Fruit fly (Drosophila melanogaster) whole organism, embryonic: Measurements from ENCODE around the gene CG3862.

Experiments used
- Atf3 ChIP-seq: fragments of 200-800 bp; sonication (Bioruptor generic); optimal IDR thresholded peaks from 3 replicates; lab custom pipeline; 2016; ENCODE audit warnings: missing biosample characterization, missing genetic modification characterization
- B-H1 ChIP-seq: fragments of 200-800 bp; sonication (Bioruptor generic); IDR thresholded peaks from 3 replicates; pipeline ENCODE4 v1.3.6; 2022; ENCODE audit warnings: missing biosample characterization, missing genetic modification characterization
- CG10366 ChIP-seq: fragments of 200-800 bp; sonication (Bioruptor generic); IDR thresholded peaks from 2 replicates; pipeline ENCODE4 v1.3.6; 2022; ENCODE audit warnings: missing biosample characterization, missing genetic modification characterization
- CG10543 ChIP-seq: fragments of 200-800 bp; sonication (Bioruptor generic); optimal IDR thresholded peaks from 3 replicates; lab custom pipeline; 2017; ENCODE audit warnings: missing biosample characterization, mild to moderate bottlenecking, missing genetic modification characterization, moderate library complexity
- CG11560 ChIP-seq: fragments of 200-800 bp; sonication (Bioruptor generic); IDR thresholded peaks from 3 replicates; pipeline ENCODE4 v1.3.6; 2022; ENCODE audit warnings: missing biosample characterization, missing genetic modification characterization
- CG12769 ChIP-seq: fragments of 200-800 bp; sonication (Bioruptor generic); optimal IDR thresholded peaks from 2 replicates; lab custom pipeline; 2019; ENCODE audit warnings: missing biosample characterization, mild to moderate bottlenecking, missing genetic modification characterization, moderate library complexity
- CG13296 ChIP-seq: fragments of 200-800 bp; sonication (Bioruptor generic); optimal IDR thresholded peaks from 3 replicates; lab custom pipeline; 2018; ENCODE audit warnings: missing biosample characterization, mild to moderate bottlenecking, missing genetic modification characterization
- CG13624 ChIP-seq: fragments of 200-800 bp; sonication (Bioruptor generic); optimal IDR thresholded peaks from 2 replicates; lab custom pipeline; 2016; ENCODE audit warnings: missing biosample characterization, missing genetic modification characterization
- CG16863 ChIP-seq: fragments of 200-800 bp; sonication (Bioruptor generic); optimal IDR thresholded peaks from 3 replicates; lab custom pipeline; 2016; ENCODE audit warnings: missing biosample characterization, missing genetic modification characterization
- CG17802 ChIP-seq: fragments of 200-800 bp; sonication (Bioruptor generic); optimal IDR thresholded peaks from 2 replicates; lab custom pipeline; 2018; ENCODE audit warnings: missing biosample characterization, mild to moderate bottlenecking, missing genetic modification characterization, moderate library complexity
- CG1832 ChIP-seq: fragments of 200-800 bp; sonication (Bioruptor generic); optimal IDR thresholded peaks from 2 replicates; lab custom pipeline; 2017; ENCODE audit warnings: missing biosample characterization, mild to moderate bottlenecking, missing genetic modification characterization, inconsistent platforms
- CG32767 ChIP-seq: fragments of 200-800 bp; sonication (Bioruptor generic); IDR thresholded peaks from 2 replicates; pipeline ENCODE4 v1.3.6; 2022; ENCODE audit warnings: missing biosample characterization, missing genetic modification characterization
- CG3281 ChIP-seq: fragments of 200-800 bp; sonication (Bioruptor generic); optimal IDR thresholded peaks from 3 replicates; lab custom pipeline; 2017; ENCODE audit warnings: missing biosample characterization, mild to moderate bottlenecking, missing genetic modification characterization
- CG34422 ChIP-seq: fragments of 200-800 bp; sonication (Bioruptor generic); IDR thresholded peaks from 3 replicates; pipeline ENCODE4 v1.3.6; 2022; ENCODE audit warnings: missing biosample characterization, missing genetic modification characterization
- CG3847 ChIP-seq: fragments of 200-800 bp; sonication (Bioruptor generic); IDR thresholded peaks from 2 replicates; pipeline ENCODE4 v1.3.6; 2022; ENCODE audit warnings: missing biosample characterization, missing genetic modification characterization
- CG4730 ChIP-seq: fragments of 200-800 bp; sonication (Bioruptor generic); IDR thresholded peaks from 2 replicates; pipeline ENCODE4 v1.3.6; 2022; ENCODE audit warnings: missing biosample characterization, missing genetic modification characterization
- CG6272 ChIP-seq: fragments of 200-800 bp; sonication (Bioruptor generic); IDR thresholded peaks from 2 replicates; pipeline ENCODE4 v1.3.6; 2022; ENCODE audit warnings: missing biosample characterization, missing genetic modification characterization
- CG7786 ChIP-seq: fragments of 200-800 bp; sonication (Bioruptor generic); optimal IDR thresholded peaks from 2 replicates; lab custom pipeline; 2016; ENCODE audit warnings: missing biosample characterization, missing genetic modification characterization
- CG7963 ChIP-seq: fragments of 200-800 bp; sonication (Bioruptor generic); IDR thresholded peaks from 3 replicates; pipeline ENCODE4 v1.3.6; 2022; ENCODE audit warnings: missing biosample characterization, missing genetic modification characterization; ENCODE audit not compliant: partially characterized antibody
- CG8089 ChIP-seq: fragments of 200-800 bp; sonication (Bioruptor generic); optimal IDR thresholded peaks from 3 replicates; lab custom pipeline; 2016; ENCODE audit warnings: missing biosample characterization, missing genetic modification characterization
- CG9876 ChIP-seq: fragments of 200-800 bp; sonication (Bioruptor generic); optimal IDR thresholded peaks from 2 replicates; lab custom pipeline; 2016; ENCODE audit warnings: missing biosample characterization, missing genetic modification characterization
- Camta ChIP-seq: fragments of 200-800 bp; sonication (Bioruptor generic); optimal IDR thresholded peaks from 2 replicates; lab custom pipeline; 2016; ENCODE audit warnings: missing biosample characterization, missing genetic modification characterization
- Dbx ChIP-seq: fragments of 200-800 bp; sonication (Bioruptor generic); IDR thresholded peaks from 3 replicates; pipeline ENCODE4 v1.3.6; 2022; ENCODE audit warnings: missing biosample characterization, missing genetic modification characterization
- Gug ChIP-seq: fragments of 200-800 bp; sonication (Bioruptor generic); IDR thresholded peaks from 4 replicates; pipeline ENCODE4 v1.3.6; 2022; ENCODE audit warnings: missing biosample characterization, missing genetic modification characterization
- Hey ChIP-seq: fragments of 200-800 bp; sonication (Bioruptor generic); optimal IDR thresholded peaks from 3 replicates; lab custom pipeline; 2018; ENCODE audit warnings: missing biosample characterization, mild to moderate bottlenecking, missing genetic modification characterization
- HmgD ChIP-seq: fragments of 200-800 bp; sonication (Bioruptor generic); optimal IDR thresholded peaks from 3 replicates; lab custom pipeline; 2016; ENCODE audit warnings: missing biosample characterization, missing genetic modification characterization
- Lim3 ChIP-seq: fragments of 200-800 bp; sonication (Bioruptor generic); IDR thresholded peaks from 2 replicates; pipeline ENCODE4 v1.3.6; 2022; ENCODE audit warnings: missing biosample characterization, missing genetic modification characterization
- Mad ChIP-seq: fragments of 200-800 bp; sonication (Bioruptor generic); optimal IDR thresholded peaks from 2 replicates; lab custom pipeline; 2016; ENCODE audit warnings: missing biosample characterization, missing genetic modification characterization
- Nf-YC ChIP-seq: fragments of 200-800 bp; optimal IDR thresholded peaks from 3 replicates; lab custom pipeline; 2019; ENCODE audit warnings: missing biosample characterization, mild to moderate bottlenecking, missing genetic modification characterization, moderate library complexity
- Oli ChIP-seq: fragments of 200-800 bp; sonication (Bioruptor generic); optimal IDR thresholded peaks from 2 replicates; lab custom pipeline; 2018; ENCODE audit warnings: missing biosample characterization, mild to moderate bottlenecking, missing genetic modification characterization, moderate library complexity
- Opbp ChIP-seq: fragments of 200-800 bp; sonication (Bioruptor generic); IDR thresholded peaks from 3 replicates; pipeline ENCODE4 v1.3.6; 2022; ENCODE audit warnings: missing biosample characterization, missing genetic modification characterization; ENCODE audit not compliant: partially characterized antibody
- Pdp1 ChIP-seq, 2 experiments: fragments of 200-800 bp; sonication (Bioruptor generic); optimal IDR thresholded peaks; 3 replicates each; lab custom pipeline; 2016; ENCODE audit warnings: missing biosample characterization in 2 of 2, missing genetic modification characterization in 2 of 2, mild to moderate bottlenecking in 1 of 2, moderate library complexity in 1 of 2
- Side ChIP-seq: fragments of 200-800 bp; sonication (Bioruptor generic); optimal IDR thresholded peaks from 2 replicates; lab custom pipeline; 2016; ENCODE audit warnings: missing biosample characterization, missing genetic modification characterization
- Sry-β ChIP-seq: fragments of 200-800 bp; sonication (Bioruptor generic); optimal IDR thresholded peaks from 2 replicates; lab custom pipeline; 2018; ENCODE audit warnings: missing biosample characterization, mild to moderate bottlenecking, missing genetic modification characterization, moderate library complexity
- Usf ChIP-seq: fragments of 200-800 bp; sonication (Bioruptor generic); optimal IDR thresholded peaks from 2 replicates; lab custom pipeline; 2017; ENCODE audit warnings: missing genotype, missing biosample characterization, missing genetic modification characterization
- Vsx1 ChIP-seq: fragments of 200-800 bp; sonication (Bioruptor generic); optimal IDR thresholded peaks from 2 replicates; lab custom pipeline; 2017; ENCODE audit warnings: missing biosample characterization, mild to moderate bottlenecking, missing genetic modification characterization, missing genetic modification reagents
- cas ChIP-seq: fragments of 200-800 bp; sonication (Bioruptor generic); IDR thresholded peaks from 2 replicates; pipeline ENCODE4 v1.3.6; 2022; ENCODE audit warnings: missing biosample characterization, missing genetic modification characterization
- caup ChIP-seq: fragments of 200-800 bp; sonication (Bioruptor generic); optimal IDR thresholded peaks from 3 replicates; lab custom pipeline; 2017; ENCODE audit warnings: missing biosample characterization, mild to moderate bottlenecking, missing genetic modification characterization, moderate library complexity; ENCODE audit not compliant: severe bottlenecking
- corto ChIP-seq: fragments of 200-800 bp; sonication (Bioruptor generic); optimal IDR thresholded peaks from 2 replicates; lab custom pipeline; 2016; ENCODE audit warnings: missing biosample characterization, mild to moderate bottlenecking, missing genetic modification characterization, moderate library complexity
- dati ChIP-seq: fragments of 200-800 bp; sonication (Bioruptor generic); IDR thresholded peaks from 2 replicates; pipeline ENCODE4 v1.3.6; 2022; ENCODE audit warnings: missing biosample characterization, missing genetic modification characterization
- grau ChIP-seq: fragments of 200-800 bp; optimal IDR thresholded peaks from 3 replicates; lab custom pipeline; 2019; ENCODE audit warnings: missing biosample characterization, mild to moderate bottlenecking, missing genetic modification characterization, moderate library complexity
- ham ChIP-seq: fragments of 200-800 bp; sonication (Bioruptor generic); IDR thresholded peaks from 2 replicates; pipeline ENCODE4 v1.3.6; 2022; ENCODE audit warnings: missing biosample characterization, missing genetic modification characterization
- hkb ChIP-seq, 2 experiments: fragments of 200-800 bp in 1 of 2; fragments of >200 bp in 1 of 2; sonication (Bioruptor generic) in 1 of 2; IDR thresholded peaks in 1 of 2; optimal IDR thresholded peaks in 1 of 2; 2 replicates each; pipeline versions ENCODE4 v1.3.6 to Lab custom; 2017 to 2022; ENCODE audit warnings: missing biosample characterization in 1 of 2, missing genetic modification characterization in 1 of 2
- insv ChIP-seq, 2 experiments: fragments of 200-800 bp; sonication (Bioruptor generic); optimal IDR thresholded peaks; 3 replicates each; lab custom pipeline; 2016 to 2018; ENCODE audit warnings: missing biosample characterization in 2 of 2, missing genetic modification characterization in 2 of 2
- inv ChIP-seq: fragments of 200-800 bp; sonication (Bioruptor generic); IDR thresholded peaks from 2 replicates; pipeline ENCODE4 v1.3.6; 2022; ENCODE audit warnings: missing biosample characterization, missing genetic modification characterization; ENCODE audit not compliant: partially characterized antibody
- jumu ChIP-seq: fragments of 200-800 bp; sonication (Bioruptor generic); optimal IDR thresholded peaks from 3 replicates; lab custom pipeline; 2016; ENCODE audit warnings: missing biosample characterization, missing genetic modification characterization
- sc ChIP-seq, 3 experiments: fragments of >200 bp in 2 of 3; fragments of 200-800 bp in 1 of 3; sonication (Bioruptor generic) in 1 of 3; optimal IDR thresholded peaks; 2 replicates in 2 of 3; 3 replicates in 1 of 3; lab custom pipeline; 2017; ENCODE audit warnings: mild to moderate bottlenecking in 1 of 3, missing biosample characterization in 1 of 3, missing genetic modification characterization in 1 of 3, missing genetic modification reagents in 1 of 3
- slbo ChIP-seq: fragments of 200-800 bp; sonication (Bioruptor generic); IDR thresholded peaks from 2 replicates; pipeline ENCODE4 v1.3.6; 2022; ENCODE audit warnings: missing biosample characterization, missing genetic modification characterization
- ssp ChIP-seq: fragments of 200-800 bp; sonication (Bioruptor generic); IDR thresholded peaks from 2 replicates; pipeline ENCODE4 v1.3.6; 2022; ENCODE audit warnings: missing biosample characterization, missing genetic modification characterization
- tll ChIP-seq, 2 experiments: fragments of 200-800 bp in 1 of 2; fragments of >200 bp in 1 of 2; sonication (Bioruptor generic) in 1 of 2; optimal IDR thresholded peaks; 2 replicates each; lab custom pipeline; 2017 to 2019; ENCODE audit warnings: missing biosample characterization in 2 of 2, missing genetic modification characterization in 2 of 2, mild to moderate bottlenecking in 1 of 2, moderate library complexity in 1 of 2

Gene CG3862

DNA sequence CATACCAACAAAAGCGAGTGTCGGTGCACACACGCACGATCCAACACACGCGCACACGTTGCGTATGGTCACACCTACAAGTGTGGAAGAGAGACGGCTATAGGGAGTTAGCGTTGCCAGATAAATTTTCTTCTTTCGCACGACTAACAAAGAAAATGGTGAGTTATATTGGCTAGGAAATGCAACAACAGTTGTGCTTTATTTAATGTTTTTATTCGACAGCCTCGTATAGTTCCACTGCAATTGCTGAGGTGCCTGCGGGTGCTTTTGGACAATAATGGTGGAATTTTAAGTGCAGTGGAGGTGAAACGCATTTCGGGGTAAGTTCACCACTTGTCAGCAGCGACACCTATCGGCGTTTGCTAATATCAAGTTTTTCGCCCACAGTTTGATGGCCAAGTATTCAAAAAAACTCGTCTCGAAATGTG is 45.8 kb upstream of the CG3862 start (continued):
- no peak for TF ChIP-seq CG17802 (tag; lab: Kevin White, UChicago)
- no peak for TF ChIP-seq insv (GFP tag; optimal IDR thresholded peaks at IDR 0.05; lab: Kevin White, UChicago)
- peak; percentile 0 for TF ChIP-seq CG10543 (GFP tag; lab: Kevin White, UChicago)
- 0 out of 3 replicates have a peak, but pooled peaks have one; percentile 17 for TF ChIP-seq CG7963 (GFP tag; lab: Robert Waterston, UW)
- peak; percentile 38 for TF ChIP-seq CG1832 (GFP tag; lab: Kevin White, UChicago)
- TF ChIP-seq CG13624, result peak; percentile 4
- TF ChIP-seq tll (GFP tag; optimal IDR thresholded peaks at IDR 0.05; lab: Kevin White, UChicago), result no peak
- TF ChIP-seq CG9876 (GFP tag; lab: Kevin White, UChicago), result no peak
- TF ChIP-seq Camta, result no peak
- peak; percentile 51 for TF ChIP-seq HmgD (GFP tag; lab: Kevin White, UChicago)
- peak; percentile 73 for TF ChIP-seq CG3847 (GFP tag; lab: Robert Waterston, UW)
- peak; percentile 7 for TF ChIP-seq grau
- TF ChIP-seq cas (GFP tag; lab: Robert Waterston, UW), result no peak
- no peak for TF ChIP-seq Usf (GFP tag; lab: Kevin White, UChicago)
- TF ChIP-seq Lim3 (GFP tag; lab: Robert Waterston, UW), result no peak
- no peak for TF ChIP-seq CG8089 (GFP tag; lab: Kevin White, UChicago)
- TF ChIP-seq slbo (GFP tag; lab: Robert Waterston, UW), result no peak
- no peak for TF ChIP-seq dati (GFP tag; lab: Robert Waterston, UW)
- TF ChIP-seq CG10366 (GFP tag; lab: Robert Waterston, UW), result no peak
- TF ChIP-seq Pdp1 (GFP tag; optimal IDR thresholded peaks at IDR 0.05; lab: Kevin White, UChicago), result peak in 1 of 2 experiments; percentile 7
- TF ChIP-seq CG34422 (GFP tag; lab: Robert Waterston, UW), result peak; percentile 50; the same call in 1 of the 3 replicates
- TF ChIP-seq CG3281 (GFP tag; lab: Kevin White, UChicago), result peak; percentile 17
- peak; percentile 12 for TF ChIP-seq Nf-YC (tag; lab: Kevin White, UChicago)
- TF ChIP-seq Oli (tag; lab: Kevin White, UChicago), result no peak
- TF ChIP-seq Sry-β (GFP tag; lab: Kevin White, UChicago), result peak; percentile 10
- TF ChIP-seq Hey (tag; lab: Kevin White, UChicago), result no peak
- no peak for TF ChIP-seq Side (GFP tag; lab: Kevin White, UChicago)
- TF ChIP-seq corto, result no peak
- no peak for TF ChIP-seq CG11560 (tag; lab: Robert Waterston, UW)
- peak; percentile 62; the same call in 1 of the 2 replicates for TF ChIP-seq CG32767 (GFP tag; lab: Robert Waterston, UW)
- TF ChIP-seq inv (GFP tag; lab: Robert Waterston, UW), result no peak; the same call in 1 of the 2 replicates
- TF ChIP-seq hkb (optimal IDR thresholded peaks at IDR 0.05; lab: Kevin White, UChicago), result no peak
- no peak for TF ChIP-seq hkb (GFP tag; IDR thresholded peaks at IDR 0.05; lab: Robert Waterston, UW)
- TF ChIP-seq CG7786 (GFP tag; lab: Kevin White, UChicago), result peak; percentile 25
- no peak for TF ChIP-seq CG4730 (GFP tag; lab: Robert Waterston, UW)
- TF ChIP-seq Vsx1 (GFP tag; lab: Kevin White, UChicago), result no peak
- no peak for TF ChIP-seq ham (GFP tag; lab: Robert Waterston, UW)
- peak; percentile 17 for TF ChIP-seq caup (GFP tag; lab: Kevin White, UChicago)
- peak; percentile 21 for TF ChIP-seq CG13296
- TF ChIP-seq Mad (GFP tag; lab: Kevin White, UChicago), result no peak
- TF ChIP-seq CG6272, result no peak
- peak; percentile 53 for TF ChIP-seq CG12769 (tag; lab: Kevin White, UChicago)
- peak; percentile 30 for TF ChIP-seq Atf3 (GFP tag; lab: Kevin White, UChicago)
- TF ChIP-seq CG16863 (GFP tag; lab: Kevin White, UChicago), result no peak
- peak; percentile 26; the same call in 1 of the 3 replicates for TF ChIP-seq Dbx
- TF ChIP-seq sc (optimal IDR thresholded peaks at IDR 0.05; lab: Kevin White, UChicago), result no peak
- TF ChIP-seq sc (GFP tag; optimal IDR thresholded peaks at IDR 0.05; lab: Kevin White, UChicago), result no peak
- TF ChIP-seq Opbp (GFP tag; lab: Robert Waterston, UW), result no peak
- peak; percentile 61 for TF ChIP-seq jumu (GFP tag; lab: Kevin White, UChicago)
- no peak for TF ChIP-seq B-H1 (GFP tag; lab: Robert Waterston, UW)
- TF ChIP-seq ssp (GFP tag; lab: Robert Waterston, UW), result no peak
- TF ChIP-seq Gug, result no peak
